Worm (Caenorhabditis elegans): ENCODE measurements around the gene Y57G11C.23.

Gene Y57G11C.23

ce11 chrIV:14824878-14825352, 36.7 kb downstream of the Y57G11C.23 start, which contains the start of gene sec-61.A:
Gene sec-61.A (minus strand): TSS chrIV:14825264.
- TF ChIP-seq lag-1 (GFP tag; IDR thresholded peaks at IDR 0.05): no peak
- TF ChIP-seq let-607 (tag; optimal IDR thresholded peaks at IDR 0.05): peak; percentile 100
- TF ChIP-seq dpl-1 (GFP tag; optimal IDR thresholded peaks at IDR 0.05): peak; percentile 24
- peak; percentile 20 for TF ChIP-seq ztf-26 (tag; optimal IDR thresholded peaks at IDR 0.05)
- TF ChIP-seq F10E7.11 (tag; optimal IDR thresholded peaks at IDR 0.05): no peak
- TF ChIP-seq ceh-79 (tag; optimal IDR thresholded peaks at IDR 0.05): no peak
- no peak for TF ChIP-seq F22D6.2 (tag; optimal IDR thresholded peaks at IDR 0.05)
- TF ChIP-seq him-1 (tag; optimal IDR thresholded peaks at IDR 0.05): peak; percentile 0
- TF ChIP-seq die-1 (tag; optimal IDR thresholded peaks at IDR 0.05): no peak
- no peak for TF ChIP-seq sptf-2 (GFP tag; optimal IDR thresholded peaks at IDR 0.05)
- TF ChIP-seq hlh-12 (tag; optimal IDR thresholded peaks at IDR 0.05): no peak
- no peak for TF ChIP-seq aptf-2 (GFP tag; conservative IDR thresholded peaks at IDR 0.05)
- TF ChIP-seq K11D2.4 (GFP tag; IDR thresholded peaks at IDR 0.05): no peak
- 0 out of 2 replicates have a peak, but pooled peaks have one; percentile 27 for TF ChIP-seq B0336.3 (GFP tag; IDR thresholded peaks at IDR 0.05)
- no peak for TF ChIP-seq F52B5.7 (tag; optimal IDR thresholded peaks at IDR 0.05)
- no peak for TF ChIP-seq egl-44 (GFP tag; IDR thresholded peaks at IDR 0.05)
- peak; percentile 74 for TF ChIP-seq attf-5 (GFP tag; optimal IDR thresholded peaks at IDR 0.05)
- no peak for TF ChIP-seq nhr-27 (tag; optimal IDR thresholded peaks at IDR 0.05)
- no peak for TF ChIP-seq gei-17 (GFP tag; optimal IDR thresholded peaks at IDR 0.05)
- peak; percentile 84 for TF ChIP-seq snpc-1.3 (tag; optimal IDR thresholded peaks at IDR 0.05; ENCODE audit: insufficient read depth)
- TF ChIP-seq snpc-1.1 (tag; optimal IDR thresholded peaks at IDR 0.05; ENCODE audit: insufficient read depth): no peak
- no peak for TF ChIP-seq lin-26 (GFP tag; IDR thresholded peaks at IDR 0.05)
- TF ChIP-seq lsy-27 (tag; optimal IDR thresholded peaks at IDR 0.05; ENCODE audit: borderline replicate concordance, insufficient read depth): no peak
- TF ChIP-seq nhr-80 (tag; optimal IDR thresholded peaks at IDR 0.05): peak; percentile 89
- TF ChIP-seq ztf-3 (GFP tag; optimal IDR thresholded peaks at IDR 0.05): no peak
- no peak for TF ChIP-seq F55B11.4 (tag; optimal IDR thresholded peaks at IDR 0.05; ENCODE audit: borderline replicate concordance, insufficient read depth)
- TF ChIP-seq C06A6.2 (GFP tag; conservative IDR thresholded peaks at IDR 0.05): no peak
- TF ChIP-seq ztf-6 (GFP tag; IDR thresholded peaks at IDR 0.05): no peak
- TF ChIP-seq hrde-1 (tag; optimal IDR thresholded peaks at IDR 0.05; ENCODE audit: borderline replicate concordance): no peak
- no peak for TF ChIP-seq Y53G8AR.9 (GFP tag; conservative IDR thresholded peaks at IDR 0.05)
- no peak for TF ChIP-seq nhr-179 (tag; optimal IDR thresholded peaks at IDR 0.05)
- TF ChIP-seq bed-1 (GFP tag; IDR thresholded peaks at IDR 0.05): no peak
- no peak for TF ChIP-seq B0261.1 (tag; optimal IDR thresholded peaks at IDR 0.05)
- no peak for TF ChIP-seq zim-3 (tag; optimal IDR thresholded peaks at IDR 0.05)
- no peak for TF ChIP-seq fkh-3 (tag; optimal IDR thresholded peaks at IDR 0.05)
- TF ChIP-seq cebp-2 (GFP tag; IDR thresholded peaks at IDR 0.05): no peak
- no peak for TF ChIP-seq mes-4 (tag; optimal IDR thresholded peaks at IDR 0.05)
- no peak for TF ChIP-seq F49E8.2 (tag; optimal IDR thresholded peaks at IDR 0.05; ENCODE audit: insufficient read depth)
- TF ChIP-seq Y95B8A.8 (GFP tag; IDR thresholded peaks at IDR 0.05): no peak
- TF ChIP-seq D2030.7 (GFP tag; IDR thresholded peaks at IDR 0.05): no peak; the same call in 1 of the 2 replicates
- peak; percentile 72; the same call in 1 of the 2 replicates for TF ChIP-seq ekl-4 (GFP tag; IDR thresholded peaks at IDR 0.05)
- no peak for TF ChIP-seq tbx-9 (tag; optimal IDR thresholded peaks at IDR 0.05; ENCODE audit: borderline replicate concordance)
- no peak for TF ChIP-seq lir-1 (GFP tag; conservative IDR thresholded peaks at IDR 0.05)
- no peak for TF ChIP-seq Y53F4B.3 (GFP tag; IDR thresholded peaks at IDR 0.05)
- peak; percentile 83 for TF ChIP-seq nfyb-1 (GFP tag; IDR thresholded peaks at IDR 0.05)
- TF ChIP-seq unc-62 (GFP tag; optimal IDR thresholded peaks at IDR 0.05): no peak
- TF ChIP-seq xnd-1 (tag; optimal IDR thresholded peaks at IDR 0.05): peak; percentile 56
- TF ChIP-seq nfya-2 (GFP tag; IDR thresholded peaks at IDR 0.05): no peak
